Worm (Caenorhabditis elegans) whole organism, L4 larva: Measurements from ENCODE around the gene Y38E10A.3.

ENCODE experiments used
- daf-12 ChIP-seq: fragments of 150-350 bp; optimal IDR thresholded peaks from 2 replicates; lab custom pipeline; 2014; ENCODE audit warnings: missing biosample characterization, missing genetic modification reagents, missing genetic modification characterization
- nhr-237 ChIP-seq: sonication (generic microtip); optimal IDR thresholded peaks from 2 replicates; lab custom pipeline; 2017; ENCODE audit warnings: missing biosample characterization, missing genetic modification characterization
- nhr-28 ChIP-seq: fragments of 150-350 bp; optimal IDR thresholded peaks from 2 replicates; lab custom pipeline; 2014; ENCODE audit warnings: missing biosample characterization, missing genetic modification characterization
- pha-4 ChIP-seq, 2 experiments: fragments of 150-350 bp in 1 of 2; fragments of 200-800 bp in 1 of 2; sonication (Bioruptor generic) in 1 of 2; IDR thresholded peaks in 1 of 2; optimal IDR thresholded peaks in 1 of 2; 2 replicates each; pipeline versions ENCODE4 v1.3.6 to Lab custom; 2014 to 2022; ENCODE audit warnings: missing genetic modification characterization in 2 of 2, missing genetic modification reagents in 2 of 2, missing biosample characterization in 1 of 2, missing compliant biosample characterization in 1 of 2
- snpc-4 ChIP-seq: fragments of 150-350 bp; optimal IDR thresholded peaks from 2 replicates; lab custom pipeline; 2014; ENCODE audit warnings: missing biosample characterization, missing genetic modification characterization
- zag-1 ChIP-seq: fragments of 150-350 bp; optimal IDR thresholded peaks from 2 replicates; lab custom pipeline; 2014; ENCODE audit warnings: missing biosample characterization, missing genetic modification characterization

DNA sequence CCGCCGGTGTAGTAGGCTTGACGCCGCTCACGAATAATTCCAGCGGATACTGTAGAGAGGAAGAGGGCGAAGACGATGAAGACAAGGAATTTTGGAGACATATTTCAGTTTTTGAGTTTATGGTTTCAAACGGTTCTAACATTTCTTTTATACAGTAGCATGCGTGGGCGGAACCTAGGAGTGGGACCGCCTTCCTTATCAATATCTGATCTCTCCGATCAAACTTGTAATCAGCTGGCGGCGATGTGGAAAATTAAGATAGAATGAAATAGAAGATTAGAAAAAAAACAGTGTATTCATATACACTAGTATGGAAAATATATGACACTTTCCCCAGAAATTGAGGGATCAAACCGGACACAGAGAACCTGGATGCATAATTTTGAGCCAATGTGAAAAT lies 44.7 kb upstream of the Y38E10A.3 start, which contains the start of gene nspe-2:
- no peak for TF ChIP-seq snpc-4 (tag; lab: Kevin White, UChicago)
- no peak for TF ChIP-seq nhr-237
- TF ChIP-seq nhr-28 = no peak
- no peak for TF ChIP-seq daf-12 (tag; lab: Kevin White, UChicago)
- TF ChIP-seq pha-4 (GFP tag; IDR thresholded peaks at IDR 0.05; lab: Robert Waterston, UW) = no peak
- TF ChIP-seq pha-4 (tag; optimal IDR thresholded peaks at IDR 0.05; lab: Kevin White, UChicago) = no peak
- TF ChIP-seq zag-1 (tag; lab: Kevin White, UChicago) = no peak
